Fruit fly (Drosophila melanogaster): ENCODE data around the gene Rel.
A peak's percentile ranks its signal among the peaks of the same experiment; 100 is the strongest.

Gene Rel

DNA sequence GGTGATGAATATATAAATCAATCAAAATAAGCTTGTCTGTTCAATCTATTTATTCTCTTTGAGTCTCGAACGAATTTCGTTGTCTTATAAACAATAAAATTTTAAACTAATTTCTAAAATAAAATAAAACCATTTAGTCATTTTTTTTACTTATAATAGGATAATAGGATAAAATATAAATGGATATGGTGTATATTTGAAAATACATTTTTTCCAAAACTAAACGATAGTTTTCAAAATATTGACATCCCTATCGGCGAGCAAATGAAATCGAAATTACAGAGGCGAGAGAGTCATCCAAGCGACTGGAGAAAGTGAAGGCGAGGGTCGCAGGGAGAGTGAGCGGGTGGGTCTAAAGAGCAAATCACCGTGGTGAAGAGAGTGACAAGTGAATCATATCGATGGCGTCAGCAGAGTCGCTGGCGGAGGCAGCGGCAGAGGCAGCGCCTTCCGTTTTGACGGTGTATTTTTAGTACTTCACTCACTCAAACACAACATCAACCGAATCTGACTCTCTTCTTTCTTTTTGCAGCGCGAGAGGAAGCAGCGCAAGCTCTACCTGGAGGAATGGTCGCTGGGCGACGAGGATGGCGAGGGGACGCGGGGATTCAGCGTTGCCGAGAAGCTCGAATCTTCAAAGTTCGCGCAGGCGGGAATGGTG is 9.8 kb upstream of the Rel start (continued):
- TF ChIP-seq ap (GFP tag; IDR thresholded peaks at IDR 0.05) (no peak), yki (optimal IDR thresholded peaks at IDR 0.05) (peak; percentile 91), B-H1 (GFP tag; IDR thresholded peaks at IDR 0.05) (no peak), rib (GFP tag; IDR thresholded peaks at IDR 0.05) (no peak), NK7.1 (GFP tag; optimal IDR thresholded peaks at IDR 0.05) (no peak), CG11085 (GFP tag; IDR thresholded peaks at IDR 0.05) (no peak), cad (GFP tag; optimal IDR thresholded peaks at IDR 0.05) (no peak), CG1602 (GFP tag; optimal IDR thresholded peaks at IDR 0.05) (peak; percentile 92), Gsc (GFP tag; IDR thresholded peaks at IDR 0.05) (no peak), Nf-YB (GFP tag; optimal IDR thresholded peaks at IDR 0.05) (peak; percentile 92), Bteb2 (GFP tag; optimal IDR thresholded peaks at IDR 0.05) (peak; percentile 80), Ets65A (GFP tag) (peak; percentile 95), CG32767 (GFP tag; IDR thresholded peaks at IDR 0.05) (no peak), ro (GFP tag; IDR thresholded peaks at IDR 0.05) (no peak), pum (GFP tag; optimal IDR thresholded peaks at IDR 0.05) (peak; percentile 60), Tbp (GFP tag; optimal IDR thresholded peaks at IDR 0.05) (no peak), HLH54F (GFP tag; optimal IDR thresholded peaks at IDR 0.05) (peak; percentile 66), tin (GFP tag; optimal IDR thresholded peaks at IDR 0.05) (peak; percentile 92), ham (GFP tag; IDR thresholded peaks at IDR 0.05) (no peak), sens-2 (GFP tag; IDR thresholded peaks at IDR 0.05) (no peak), H15 (GFP tag; IDR thresholded peaks at IDR 0.05) (no peak), bsh (GFP tag; optimal IDR thresholded peaks at IDR 0.05) (peak; percentile 87 to 98), Spps (tag; optimal IDR thresholded peaks at IDR 0.05) (peak; percentile 99), CG10979 (tag; optimal IDR thresholded peaks at IDR 0.05) (peak; percentile 99), CG18476 (GFP tag; optimal IDR thresholded peaks at IDR 0.05) (peak; percentile 90), D19B (GFP tag; optimal IDR thresholded peaks at IDR 0.05) (peak; percentile 91), Adf1 (GFP tag; IDR thresholded peaks at IDR 0.05) (no peak), mam (GFP tag; optimal IDR thresholded peaks at IDR 0.05) (peak; percentile 65), CG1529 (GFP tag; optimal IDR thresholded peaks at IDR 0.05) (peak; percentile 95), slou (GFP tag; optimal IDR thresholded peaks at IDR 0.05) (peak; percentile 75), H2.0 (GFP tag; IDR thresholded peaks at IDR 0.05) (no peak), Hsf (GFP tag; optimal IDR thresholded peaks at IDR 0.05) (peak; percentile 82), CG17361 (GFP tag; IDR thresholded peaks at IDR 0.05) (no peak), CG2199 (GFP tag; IDR thresholded peaks at IDR 0.05) (no peak), zfh1 (GFP tag; IDR thresholded peaks at IDR 0.05) (no peak), CG6272 (GFP tag; IDR thresholded peaks at IDR 0.05) (peak; percentile 89), sim (GFP tag; IDR thresholded peaks at IDR 0.05) (no peak), CG2120 (GFP tag; optimal IDR thresholded peaks at IDR 0.05) (peak; percentile 92), CG10543 (GFP tag; optimal IDR thresholded peaks at IDR 0.05) (peak; percentile 98), Lhr (GFP tag; optimal IDR thresholded peaks at IDR 0.05) (peak; percentile 94), kni (GFP tag; optimal IDR thresholded peaks at IDR 0.05) (peak; percentile 96), CG15601 (tag; optimal IDR thresholded peaks at IDR 0.05) (peak; percentile 98), CG7839 (tag; optimal IDR thresholded peaks at IDR 0.05) (peak; percentile 98), CG6854 (GFP tag; optimal IDR thresholded peaks at IDR 0.05) (peak; percentile 98), tx (GFP tag; optimal IDR thresholded peaks at IDR 0.05) (peak; percentile 39), nom (GFP tag; optimal IDR thresholded peaks at IDR 0.05) (peak; percentile 98), CG15073 (GFP tag; optimal IDR thresholded peaks at IDR 0.05) (no peak), CG3065 (GFP tag; optimal IDR thresholded peaks at IDR 0.05) (peak; percentile 81), CG8281 (tag; optimal IDR thresholded peaks at IDR 0.05) (peak; percentile 89), ranshi (GFP tag; IDR thresholded peaks at IDR 0.05) (no peak), CG1024 (GFP tag; IDR thresholded peaks at IDR 0.05) (no peak), scrt (GFP tag; optimal IDR thresholded peaks at IDR 0.05) (peak; percentile 96)
